Fruit fly (Drosophila melanogaster) whole organism, embryonic: Measurements from ENCODE around the gene CG14966.

Source experiments
- Abd-B ChIP-seq: fragments of 200-800 bp; sonication (Bioruptor generic); optimal IDR thresholded peaks from 2 replicates; lab custom pipeline; 2018; ENCODE audit warnings: missing biosample characterization, mild to moderate bottlenecking, missing genetic modification characterization, moderate library complexity
- Adf1 ChIP-seq: fragments of 200-800 bp; sonication (Bioruptor generic); IDR thresholded peaks from 2 replicates; pipeline ENCODE4 v1.3.6; 2022; ENCODE audit warnings: missing biosample characterization, missing genetic modification characterization
- CG1024 ChIP-seq: fragments of 200-800 bp; sonication (Bioruptor generic); IDR thresholded peaks from 2 replicates; pipeline ENCODE4 v1.3.6; 2022; ENCODE audit warnings: missing biosample characterization, missing genetic modification characterization
- CG11560 ChIP-seq: fragments of 200-800 bp; sonication (Bioruptor generic); IDR thresholded peaks from 3 replicates; pipeline ENCODE4 v1.3.6; 2022; ENCODE audit warnings: missing biosample characterization, missing genetic modification characterization
- CG11695 ChIP-seq: fragments of 200-800 bp; sonication (Bioruptor generic); IDR thresholded peaks from 3 replicates; pipeline ENCODE4 v1.3.6; 2022; ENCODE audit warnings: missing biosample characterization, missing genetic modification characterization
- CG13424 ChIP-seq: fragments of 200-800 bp; sonication (Bioruptor generic); optimal IDR thresholded peaks from 2 replicates; lab custom pipeline; 2019; ENCODE audit warnings: missing biosample characterization, mild to moderate bottlenecking, missing genetic modification characterization, moderate library complexity
- CG17612 ChIP-seq: fragments of 200-800 bp; sonication (Bioruptor generic); IDR thresholded peaks from 2 replicates; pipeline ENCODE4 v1.3.6; 2022; ENCODE audit warnings: missing biosample characterization, missing genetic modification characterization
- CG17912 ChIP-seq: fragments of 200-800 bp; sonication (Bioruptor generic); optimal IDR thresholded peaks from 2 replicates; lab custom pipeline; 2018; ENCODE audit warnings: missing biosample characterization, mild to moderate bottlenecking, missing genetic modification characterization
- CG2712 ChIP-seq: fragments of 200-800 bp; optimal IDR thresholded peaks from 3 replicates; lab custom pipeline; 2019; ENCODE audit warnings: missing biosample characterization, mild to moderate bottlenecking, missing genetic modification characterization, moderate library complexity
- CG31365 ChIP-seq: fragments of 200-800 bp; sonication (Bioruptor generic); optimal IDR thresholded peaks from 2 replicates; lab custom pipeline; 2018; ENCODE audit warnings: missing biosample characterization, mild to moderate bottlenecking, missing genetic modification characterization
- CG34224 ChIP-seq: fragments of 200-800 bp; sonication (Bioruptor generic); IDR thresholded peaks from 3 replicates; pipeline ENCODE4 v1.3.6; 2022; ENCODE audit warnings: missing biosample characterization, missing genetic modification characterization; ENCODE audit not compliant: partially characterized antibody
- CG6654 ChIP-seq: fragments of 200-800 bp; sonication (Bioruptor generic); optimal IDR thresholded peaks from 2 replicates; lab custom pipeline; 2017; ENCODE audit warnings: missing biosample characterization, mild to moderate bottlenecking, missing genetic modification characterization
- CG6689 ChIP-seq: fragments of 200-800 bp; sonication (Bioruptor generic); IDR thresholded peaks from 2 replicates; pipeline ENCODE4 v1.3.6; 2022; ENCODE audit warnings: missing biosample characterization, missing genetic modification characterization
- CG6813 ChIP-seq: fragments of 200-800 bp; sonication (Bioruptor generic); optimal IDR thresholded peaks from 2 replicates; lab custom pipeline; 2017; ENCODE audit warnings: missing biosample characterization, missing genetic modification characterization, mild to moderate bottlenecking, moderate library complexity, missing genetic modification reagents
- CG8388 ChIP-seq: fragments of 200-800 bp; sonication (Bioruptor generic); optimal IDR thresholded peaks from 2 replicates; lab custom pipeline; 2019; ENCODE audit warnings: missing biosample characterization, mild to moderate bottlenecking, missing genetic modification characterization, moderate library complexity
- Chrac-16 ChIP-seq: fragments of 200-800 bp; sonication (Bioruptor generic); optimal IDR thresholded peaks from 3 replicates; lab custom pipeline; 2016; ENCODE audit warnings: missing biosample characterization, missing genetic modification characterization
- D ChIP-seq, 2 experiments: fragments of 200-800 bp in 1 of 2; fragments of >200 bp in 1 of 2; sonication (Bioruptor generic) in 1 of 2; optimal IDR thresholded peaks; 2 replicates in 1 of 2; 3 replicates in 1 of 2; lab custom pipeline; 2017; ENCODE audit warnings: mild to moderate bottlenecking in 1 of 2, missing biosample characterization in 1 of 2, missing genetic modification characterization in 1 of 2, missing genetic modification reagents in 1 of 2
- Drgx ChIP-seq: fragments of 200-800 bp; sonication (Bioruptor generic); IDR thresholded peaks from 2 replicates; pipeline ENCODE4 v1.3.6; 2022; ENCODE audit warnings: missing biosample characterization, missing genetic modification characterization
- Kr ChIP-seq: fragments of 200-800 bp; sonication (Bioruptor generic); optimal IDR thresholded peaks from 2 replicates; lab custom pipeline; 2017; ENCODE audit warnings: missing biosample characterization, mild to moderate bottlenecking, missing genetic modification characterization
- MTF-1 ChIP-seq: fragments of 200-800 bp; sonication (Bioruptor generic); optimal IDR thresholded peaks from 2 replicates; lab custom pipeline; 2018; ENCODE audit warnings: missing biosample characterization, mild to moderate bottlenecking, missing genetic modification characterization, borderline replicate concordance
- Med ChIP-seq: fragments of 200-800 bp; sonication (Bioruptor generic); peaks from one replicate; lab custom pipeline; 2016; ENCODE audit warnings: missing biosample characterization, missing genetic modification characterization, mild to moderate bottlenecking, inconsistent platforms, moderate library complexity
- Myb ChIP-seq: fragments of 200-800 bp; sonication (Bioruptor generic); optimal IDR thresholded peaks from 2 replicates; lab custom pipeline; 2016; ENCODE audit warnings: missing biosample characterization, missing genetic modification characterization
- Nf-YB ChIP-seq: fragments of 200-800 bp; sonication (Bioruptor generic); optimal IDR thresholded peaks from 3 replicates; lab custom pipeline; 2019; ENCODE audit warnings: missing biosample characterization, mild to moderate bottlenecking, missing genetic modification characterization, moderate library complexity
- Spps ChIP-seq: fragments of 200-800 bp; sonication (Bioruptor generic); optimal IDR thresholded peaks from 2 replicates; lab custom pipeline; 2018; ENCODE audit warnings: missing biosample characterization, mild to moderate bottlenecking, missing genetic modification characterization
- Sry-δ ChIP-seq: fragments of 200-800 bp; sonication (Bioruptor generic); optimal IDR thresholded peaks from 2 replicates; lab custom pipeline; 2016; ENCODE audit warnings: missing biosample characterization, missing genetic modification characterization
- aop ChIP-seq: fragments of 200-800 bp; sonication (Bioruptor generic); IDR thresholded peaks from 2 replicates; pipeline ENCODE4 v1.3.6; 2022; ENCODE audit warnings: missing biosample characterization, missing genetic modification characterization
- ci ChIP-seq: fragments of 200-800 bp; sonication (Bioruptor generic); IDR thresholded peaks from 3 replicates; pipeline ENCODE4 v1.3.6; 2022; ENCODE audit warnings: missing biosample characterization, missing genetic modification characterization
- da ChIP-seq: fragments of 200-800 bp; sonication (Bioruptor generic); optimal IDR thresholded peaks from 2 replicates; lab custom pipeline; 2016; ENCODE audit warnings: missing biosample characterization, missing genetic modification characterization
- dpn ChIP-seq, 2 experiments: fragments of 200-800 bp; sonication (Bioruptor generic); optimal IDR thresholded peaks; 3 replicates each; lab custom pipeline; 2016; ENCODE audit warnings: missing biosample characterization in 2 of 2, missing genetic modification characterization in 2 of 2
- esg ChIP-seq: fragments of 200-800 bp; sonication (Bioruptor generic); conservative IDR thresholded peaks from 2 replicates; pipeline ENCODE4 v1.3.6; 2022; ENCODE audit warnings: missing biosample characterization, missing genetic modification characterization
- fd96Cb ChIP-seq: fragments of 200-800 bp; sonication (Bioruptor generic); optimal IDR thresholded peaks from 2 replicates; lab custom pipeline; 2018; ENCODE audit warnings: missing biosample characterization, mild to moderate bottlenecking, missing genetic modification characterization, moderate library complexity
- gro ChIP-seq: fragments of 200-800 bp; sonication (Bioruptor generic); optimal IDR thresholded peaks from 2 replicates; lab custom pipeline; 2016; ENCODE audit warnings: missing biosample characterization, missing genetic modification characterization
- h ChIP-seq: fragments of >200 bp; optimal IDR thresholded peaks from 2 replicates; lab custom pipeline; 2017
- hb ChIP-seq: fragments of 200-800 bp; sonication (Bioruptor generic); IDR thresholded peaks from 3 replicates; pipeline ENCODE4 v1.3.6; 2022; ENCODE audit warnings: missing biosample characterization, missing genetic modification characterization; ENCODE audit not compliant: partially characterized antibody
- hbn ChIP-seq: fragments of 200-800 bp; sonication (Bioruptor generic); IDR thresholded peaks from 2 replicates; pipeline ENCODE4 v1.3.6; 2022; ENCODE audit warnings: missing biosample characterization, missing genetic modification characterization; ENCODE audit not compliant: partially characterized antibody
- lbe ChIP-seq: fragments of 200-800 bp; sonication (Bioruptor generic); optimal IDR thresholded peaks from 2 replicates; lab custom pipeline; 2016; ENCODE audit warnings: missing biosample characterization, mild to moderate bottlenecking, missing genetic modification characterization
- odd ChIP-seq: fragments of 200-800 bp; sonication (Bioruptor generic); optimal IDR thresholded peaks from 2 replicates; lab custom pipeline; 2017; ENCODE audit warnings: missing biosample characterization, mild to moderate bottlenecking, missing genetic modification characterization
- pan ChIP-seq, 4 experiments: fragments of >200 bp in 3 of 4; fragments of 200-800 bp in 1 of 4; sonication (Bioruptor generic) in 1 of 4; optimal IDR thresholded peaks in 3 of 4; IDR thresholded peaks in 1 of 4; 2 replicates each; pipeline versions ENCODE4 v1.3.6 to Lab custom; 2017 to 2022; ENCODE audit warnings: missing biosample characterization in 2 of 4, missing genetic modification characterization in 2 of 4, mixed read lengths in 1 of 4
- pfk ChIP-seq: fragments of 200-800 bp; sonication (Bioruptor generic); optimal IDR thresholded peaks from 2 replicates; lab custom pipeline; 2018; ENCODE audit warnings: missing biosample characterization, mild to moderate bottlenecking, missing genetic modification characterization, moderate library complexity
- pita ChIP-seq: fragments of 200-800 bp; sonication (Bioruptor generic); optimal IDR thresholded peaks from 2 replicates; lab custom pipeline; 2017; ENCODE audit warnings: missing biosample characterization, mild to moderate bottlenecking, missing genetic modification characterization
- pros ChIP-seq: fragments of 200-800 bp; sonication (Bioruptor generic); optimal IDR thresholded peaks from 3 replicates; lab custom pipeline; 2019; ENCODE audit warnings: missing biosample characterization, mild to moderate bottlenecking, missing genetic modification characterization, moderate library complexity
- sc ChIP-seq, 3 experiments: fragments of >200 bp in 2 of 3; fragments of 200-800 bp in 1 of 3; sonication (Bioruptor generic) in 1 of 3; optimal IDR thresholded peaks; 2 replicates in 2 of 3; 3 replicates in 1 of 3; lab custom pipeline; 2017; ENCODE audit warnings: mild to moderate bottlenecking in 1 of 3, missing biosample characterization in 1 of 3, missing genetic modification characterization in 1 of 3, missing genetic modification reagents in 1 of 3
- schlank ChIP-seq: fragments of 200-800 bp; sonication (Bioruptor generic); optimal IDR thresholded peaks from 2 replicates; lab custom pipeline; 2018; ENCODE audit warnings: missing biosample characterization, mild to moderate bottlenecking, missing genetic modification characterization
- sim ChIP-seq: fragments of 200-800 bp; sonication (Bioruptor generic); IDR thresholded peaks from 2 replicates; pipeline ENCODE4 v1.3.6; 2022; ENCODE audit warnings: missing biosample characterization, missing genetic modification characterization
- slbo ChIP-seq: fragments of 200-800 bp; sonication (Bioruptor generic); IDR thresholded peaks from 2 replicates; pipeline ENCODE4 v1.3.6; 2022; ENCODE audit warnings: missing biosample characterization, missing genetic modification characterization
- stc ChIP-seq: fragments of 200-800 bp; sonication (Bioruptor generic); IDR thresholded peaks from 2 replicates; pipeline ENCODE4 v1.3.6; 2022; ENCODE audit warnings: missing biosample characterization, missing genetic modification characterization
- tap ChIP-seq: fragments of 200-800 bp; optimal IDR thresholded peaks from 3 replicates; lab custom pipeline; 2019; ENCODE audit warnings: missing biosample characterization, mild to moderate bottlenecking, missing genetic modification characterization, moderate library complexity
- wdn ChIP-seq: fragments of 200-800 bp; sonication (Bioruptor generic); IDR thresholded peaks from 2 replicates; pipeline ENCODE4 v1.3.6; 2022; ENCODE audit warnings: missing biosample characterization, missing genetic modification characterization
- wek ChIP-seq: fragments of 200-800 bp; sonication (Bioruptor generic); optimal IDR thresholded peaks from 3 replicates; lab custom pipeline; 2018; ENCODE audit warnings: missing biosample characterization, mild to moderate bottlenecking, missing genetic modification characterization, moderate library complexity
- yki ChIP-seq: fragments of >200 bp; optimal IDR thresholded peaks from 3 replicates; lab custom pipeline; 2018

Gene CG14966

dm6 chr3L:3197464-3197863 lies at the start of gene CG14966 (continued):
- TF ChIP-seq sc (optimal IDR thresholded peaks at IDR 0.05; lab: Kevin White, UChicago) = no peak
- no peak for TF ChIP-seq sc (GFP tag; optimal IDR thresholded peaks at IDR 0.05; lab: Kevin White, UChicago)
- no peak for TF ChIP-seq aop (GFP tag; lab: Robert Waterston, UW)
- no peak for TF ChIP-seq CG17912 (GFP tag; lab: Kevin White, UChicago)
- no peak for TF ChIP-seq esg (GFP tag; lab: Robert Waterston, UW)
- no peak for TF ChIP-seq pros (GFP tag; lab: Kevin White, UChicago)
- no peak for TF ChIP-seq Abd-B (GFP tag; lab: Kevin White, UChicago)
- TF ChIP-seq ci (GFP tag; lab: Robert Waterston, UW) = peak; percentile 50; the same call in 1 of the 3 replicates
- no peak for TF ChIP-seq tap
- TF ChIP-seq stc = no peak
- TF ChIP-seq yki = no peak
- TF ChIP-seq fd96Cb (tag; lab: Kevin White, UChicago) = no peak
- no peak for TF ChIP-seq schlank (tag; lab: Kevin White, UChicago)
- no peak for TF ChIP-seq CG6654 (GFP tag; lab: Kevin White, UChicago)
- peak; percentile 11 for TF ChIP-seq pfk (GFP tag; lab: Kevin White, UChicago)
- peak; percentile 44 for TF ChIP-seq CG2712
- TF ChIP-seq CG11560 (tag; lab: Robert Waterston, UW) = 0 out of 3 replicates have a peak, but pooled peaks have one; percentile 42
- TF ChIP-seq Spps (tag; lab: Kevin White, UChicago) = no peak
- peak; percentile 58 for TF ChIP-seq gro (GFP tag; lab: Kevin White, UChicago)
- peak; percentile 95 for TF ChIP-seq Myb (GFP tag; lab: Kevin White, UChicago)
- no peak for TF ChIP-seq wek (GFP tag; lab: Kevin White, UChicago)
- peak; percentile 17 for TF ChIP-seq lbe (GFP tag; lab: Kevin White, UChicago)
- TF ChIP-seq CG1024 (GFP tag; lab: Robert Waterston, UW) = no peak
- TF ChIP-seq CG34224 = peak; percentile 90
- TF ChIP-seq h (lab: Kevin White, UChicago) = no peak
- TF ChIP-seq wdn (GFP tag; lab: Robert Waterston, UW) = no peak
- TF ChIP-seq CG11695 (GFP tag; lab: Robert Waterston, UW) = no peak
- TF ChIP-seq Drgx = no peak
- peak; percentile 89 for TF ChIP-seq Med
- peak; percentile 78; the same call in 2 of the 3 replicates for TF ChIP-seq hb (GFP tag; lab: Robert Waterston, UW)
- no peak for TF ChIP-seq MTF-1
- peak; percentile 96 for TF ChIP-seq Sry-δ
- TF ChIP-seq Adf1 (GFP tag; lab: Robert Waterston, UW) = no peak
- no peak for TF ChIP-seq pita
- TF ChIP-seq sim (GFP tag; lab: Robert Waterston, UW) = no peak
- peak; percentile 4 for TF ChIP-seq Chrac-16 (GFP tag; lab: Kevin White, UChicago)
- TF ChIP-seq D (optimal IDR thresholded peaks at IDR 0.05; lab: Kevin White, UChicago) = no peak
- TF ChIP-seq D (GFP tag; optimal IDR thresholded peaks at IDR 0.05; lab: Kevin White, UChicago) = no peak
- TF ChIP-seq pan (optimal IDR thresholded peaks at IDR 0.05; lab: Kevin White, UChicago) = no peak
- no peak for TF ChIP-seq pan (GFP tag; optimal IDR thresholded peaks at IDR 0.05 in 1 of 2, IDR thresholded peaks at IDR 0.05 in 1 of 2)
- TF ChIP-seq hbn = peak; percentile 85
- no peak for TF ChIP-seq da
- TF ChIP-seq Kr (GFP tag; lab: Kevin White, UChicago) = no peak
- TF ChIP-seq CG31365 (tag; lab: Kevin White, UChicago) = no peak
- no peak for TF ChIP-seq CG8388
- TF ChIP-seq Nf-YB (GFP tag; lab: Kevin White, UChicago) = no peak
- peak; percentile 63; the same call in 1 of the 2 replicates for TF ChIP-seq slbo (GFP tag; lab: Robert Waterston, UW)
- no peak for TF ChIP-seq CG17612 (GFP tag; lab: Robert Waterston, UW)
- no peak for TF ChIP-seq odd
- peak; percentile 31 for TF ChIP-seq CG13424
- TF ChIP-seq dpn (GFP tag; optimal IDR thresholded peaks at IDR 0.05; lab: Kevin White, UChicago) = peak; percentile 20 to 48
- TF ChIP-seq CG6813 (GFP tag; lab: Kevin White, UChicago) = no peak
- no peak for TF ChIP-seq CG6689 (GFP tag; lab: Robert Waterston, UW)
